Fruit fly (Drosophila melanogaster) whole organism, embryonic: ENCODE measurements around the gene CG7367.

Source experiments
- Aef1 ChIP-seq: fragments of 200-800 bp; sonication (Bioruptor generic); IDR thresholded peaks from 3 replicates; pipeline ENCODE4 v1.3.6; 2022; ENCODE audit warnings: missing biosample characterization, missing genetic modification characterization
- Blimp-1 ChIP-seq: fragments of 200-800 bp; sonication (Bioruptor generic); optimal IDR thresholded peaks from 3 replicates; lab custom pipeline; 2018; ENCODE audit warnings: missing biosample characterization, missing genetic modification characterization, mild to moderate bottlenecking, moderate library complexity, missing genetic modification reagents
- CG11456 ChIP-seq: fragments of 200-800 bp; sonication (Bioruptor generic); IDR thresholded peaks from 3 replicates; pipeline ENCODE4 v1.3.6; 2022; ENCODE audit warnings: missing biosample characterization, missing genetic modification characterization
- CG11504 ChIP-seq: fragments of 200-800 bp; sonication (Bioruptor generic); optimal IDR thresholded peaks from 3 replicates; lab custom pipeline; 2019; ENCODE audit warnings: missing biosample characterization, mild to moderate bottlenecking, missing genetic modification characterization, moderate library complexity
- CG11695 ChIP-seq: fragments of 200-800 bp; sonication (Bioruptor generic); IDR thresholded peaks from 3 replicates; pipeline ENCODE4 v1.3.6; 2022; ENCODE audit warnings: missing biosample characterization, missing genetic modification characterization
- CG13287 ChIP-seq: fragments of 200-800 bp; sonication (Bioruptor generic); IDR thresholded peaks from 2 replicates; pipeline ENCODE4 v1.3.6; 2022; ENCODE audit warnings: missing biosample characterization, missing genetic modification characterization; ENCODE audit not compliant: partially characterized antibody
- CG13424 ChIP-seq: fragments of 200-800 bp; sonication (Bioruptor generic); optimal IDR thresholded peaks from 2 replicates; lab custom pipeline; 2019; ENCODE audit warnings: missing biosample characterization, mild to moderate bottlenecking, missing genetic modification characterization, moderate library complexity
- CG14667 ChIP-seq: fragments of 200-800 bp; sonication (Bioruptor generic); IDR thresholded peaks from 2 replicates; pipeline ENCODE4 v1.3.6; 2022; ENCODE audit warnings: missing biosample characterization, missing genetic modification characterization
- CG14710 ChIP-seq: fragments of 200-800 bp; sonication (Bioruptor generic); optimal IDR thresholded peaks from 3 replicates; lab custom pipeline; 2019; ENCODE audit warnings: missing biosample characterization, mild to moderate bottlenecking, missing genetic modification characterization, moderate library complexity
- CG15479 ChIP-seq: fragments of 200-800 bp; sonication (Bioruptor generic); optimal IDR thresholded peaks from 3 replicates; lab custom pipeline; 2019; ENCODE audit warnings: missing biosample characterization, mild to moderate bottlenecking, missing genetic modification characterization, moderate library complexity
- CG17568 ChIP-seq: fragments of 200-800 bp; sonication (Bioruptor generic); optimal IDR thresholded peaks from 2 replicates; lab custom pipeline; 2018; ENCODE audit warnings: missing biosample characterization, mild to moderate bottlenecking, missing genetic modification characterization, moderate library complexity
- CG30431 ChIP-seq: fragments of 200-800 bp; sonication (Bioruptor generic); optimal IDR thresholded peaks from 2 replicates; lab custom pipeline; 2017; ENCODE audit warnings: missing biosample characterization, missing genetic modification characterization
- CG31441 ChIP-seq: fragments of 200-800 bp; sonication (Bioruptor generic); IDR thresholded peaks from 2 replicates; pipeline ENCODE4 v1.3.6; 2022; ENCODE audit warnings: missing biosample characterization, missing genetic modification characterization
- CG3281 ChIP-seq: fragments of 200-800 bp; sonication (Bioruptor generic); optimal IDR thresholded peaks from 3 replicates; lab custom pipeline; 2017; ENCODE audit warnings: missing biosample characterization, mild to moderate bottlenecking, missing genetic modification characterization
- CG33557 ChIP-seq: fragments of 200-800 bp; sonication (Bioruptor generic); optimal IDR thresholded peaks from 2 replicates; lab custom pipeline; 2019; ENCODE audit warnings: missing biosample characterization, mild to moderate bottlenecking, missing genetic modification characterization, moderate library complexity
- CG3407 ChIP-seq: fragments of 200-800 bp; sonication (Bioruptor generic); optimal IDR thresholded peaks from 2 replicates; lab custom pipeline; 2018; ENCODE audit warnings: missing biosample characterization, mild to moderate bottlenecking, missing genetic modification characterization
- CG34422 ChIP-seq: fragments of 200-800 bp; sonication (Bioruptor generic); IDR thresholded peaks from 3 replicates; pipeline ENCODE4 v1.3.6; 2022; ENCODE audit warnings: missing biosample characterization, missing genetic modification characterization
- CG5245 ChIP-seq: fragments of 200-800 bp; sonication (Bioruptor generic); optimal IDR thresholded peaks from 3 replicates; lab custom pipeline; 2016; ENCODE audit warnings: missing biosample characterization, missing genetic modification characterization
- CG5953 ChIP-seq: fragments of 200-800 bp; sonication (Bioruptor generic); IDR thresholded peaks from 2 replicates; pipeline ENCODE4 v1.3.6; 2022; ENCODE audit warnings: missing biosample characterization, missing genetic modification characterization
- CG6254 ChIP-seq: fragments of 200-800 bp; sonication (Bioruptor generic); optimal IDR thresholded peaks from 3 replicates; lab custom pipeline; 2017; ENCODE audit warnings: mild to moderate bottlenecking, missing biosample characterization, missing genetic modification reagents, missing genetic modification characterization
- CG7271 ChIP-seq: fragments of 200-800 bp; sonication (Bioruptor generic); optimal IDR thresholded peaks from 2 replicates; lab custom pipeline; 2018; ENCODE audit warnings: missing biosample characterization, mild to moderate bottlenecking, missing genetic modification characterization, moderate library complexity
- CG7556 ChIP-seq: fragments of 200-800 bp; sonication (Bioruptor generic); optimal IDR thresholded peaks from 2 replicates; lab custom pipeline; 2017; ENCODE audit warnings: missing biosample characterization, mild to moderate bottlenecking, missing genetic modification characterization
- CG7745 ChIP-seq: fragments of 200-800 bp; sonication (Bioruptor generic); optimal IDR thresholded peaks from 2 replicates; lab custom pipeline; 2018; ENCODE audit warnings: missing biosample characterization, mild to moderate bottlenecking, missing genetic modification characterization, moderate library complexity
- CG7963 ChIP-seq: fragments of 200-800 bp; sonication (Bioruptor generic); IDR thresholded peaks from 3 replicates; pipeline ENCODE4 v1.3.6; 2022; ENCODE audit warnings: missing biosample characterization, missing genetic modification characterization; ENCODE audit not compliant: partially characterized antibody
- CG8359 ChIP-seq: fragments of 200-800 bp; sonication (Bioruptor generic); optimal IDR thresholded peaks from 2 replicates; lab custom pipeline; 2017; ENCODE audit warnings: missing biosample characterization, mild to moderate bottlenecking, missing genetic modification characterization, borderline replicate concordance
- Drgx ChIP-seq: fragments of 200-800 bp; sonication (Bioruptor generic); IDR thresholded peaks from 2 replicates; pipeline ENCODE4 v1.3.6; 2022; ENCODE audit warnings: missing biosample characterization, missing genetic modification characterization
- E2f1 ChIP-seq: fragments of 200-800 bp; sonication (Bioruptor generic); IDR thresholded peaks from 2 replicates; pipeline ENCODE4 v1.3.6; 2022; ENCODE audit warnings: missing biosample characterization, missing genetic modification characterization
- H2.0 ChIP-seq: fragments of 200-800 bp; sonication (Bioruptor generic); IDR thresholded peaks from 2 replicates; pipeline ENCODE4 v1.3.6; 2022; ENCODE audit warnings: missing biosample characterization, missing genetic modification characterization
- HLHmδ ChIP-seq: fragments of 200-800 bp; sonication (Bioruptor generic); optimal IDR thresholded peaks from 2 replicates; lab custom pipeline; 2018; ENCODE audit warnings: missing biosample characterization, mild to moderate bottlenecking, missing genetic modification characterization, moderate library complexity
- Kr ChIP-seq: fragments of 200-800 bp; sonication (Bioruptor generic); optimal IDR thresholded peaks from 2 replicates; lab custom pipeline; 2017; ENCODE audit warnings: missing biosample characterization, mild to moderate bottlenecking, missing genetic modification characterization
- Myb ChIP-seq: fragments of 200-800 bp; sonication (Bioruptor generic); optimal IDR thresholded peaks from 2 replicates; lab custom pipeline; 2016; ENCODE audit warnings: missing biosample characterization, missing genetic modification characterization
- Optix ChIP-seq: fragments of 200-800 bp; sonication (Bioruptor generic); IDR thresholded peaks from 3 replicates; pipeline ENCODE4 v1.3.6; 2022; ENCODE audit warnings: missing biosample characterization, missing genetic modification characterization
- Side ChIP-seq: fragments of 200-800 bp; sonication (Bioruptor generic); optimal IDR thresholded peaks from 2 replicates; lab custom pipeline; 2016; ENCODE audit warnings: missing biosample characterization, missing genetic modification characterization
- Six4 ChIP-seq: fragments of 200-800 bp; sonication (Bioruptor generic); optimal IDR thresholded peaks from 2 replicates; lab custom pipeline; 2016; ENCODE audit warnings: missing biosample characterization, missing genetic modification characterization
- Sry-δ ChIP-seq: fragments of 200-800 bp; sonication (Bioruptor generic); optimal IDR thresholded peaks from 2 replicates; lab custom pipeline; 2016; ENCODE audit warnings: missing biosample characterization, missing genetic modification characterization
- Ssrp ChIP-seq: fragments of 200-800 bp; sonication (Bioruptor generic); optimal IDR thresholded peaks from 2 replicates; lab custom pipeline; 2018; ENCODE audit warnings: missing biosample characterization, mild to moderate bottlenecking, missing genetic modification characterization, moderate library complexity
- Stat92E ChIP-seq, 3 experiments: fragments of >200 bp in 2 of 3; fragments of 200-800 bp in 1 of 3; sonication (Bioruptor generic) in 1 of 3; optimal IDR thresholded peaks; 2 replicates each; lab custom pipeline; 2017 to 2019; ENCODE audit warnings: missing biosample characterization in 3 of 3, missing genetic modification characterization in 3 of 3, mild to moderate bottlenecking in 1 of 3, moderate library complexity in 1 of 3
- Taf1 ChIP-seq: fragments of 200-800 bp; sonication (Bioruptor generic); IDR thresholded peaks from 2 replicates; pipeline ENCODE4 v1.3.6; 2022; ENCODE audit warnings: missing biosample characterization, missing genetic modification characterization
- bcd ChIP-seq: fragments of 200-800 bp; sonication (Bioruptor generic); optimal IDR thresholded peaks from 2 replicates; lab custom pipeline; 2017; ENCODE audit warnings: missing biosample characterization, mild to moderate bottlenecking, missing genetic modification characterization
- chm ChIP-seq: fragments of 200-800 bp; sonication (Bioruptor generic); IDR thresholded peaks from 2 replicates; pipeline ENCODE4 v1.3.6; 2022; ENCODE audit warnings: missing biosample characterization, missing genetic modification characterization
- croc ChIP-seq: fragments of 200-800 bp; sonication (Bioruptor generic); conservative IDR thresholded peaks from 3 replicates; pipeline ENCODE4 v1.3.6; 2022; ENCODE audit warnings: missing biosample characterization, missing genetic modification characterization
- en ChIP-seq: fragments of 200-800 bp; sonication (Bioruptor generic); optimal IDR thresholded peaks from 2 replicates; lab custom pipeline; 2016; ENCODE audit warnings: missing biosample characterization, missing genetic modification characterization
- gcm2 ChIP-seq: fragments of 200-800 bp; sonication (Bioruptor generic); optimal IDR thresholded peaks from 2 replicates; lab custom pipeline; 2016; ENCODE audit warnings: missing biosample characterization, missing genetic modification characterization
- nau ChIP-seq: fragments of 200-800 bp; sonication (Bioruptor generic); optimal IDR thresholded peaks from 3 replicates; lab custom pipeline; 2017; ENCODE audit warnings: missing biosample characterization, mild to moderate bottlenecking, missing genetic modification characterization, missing genetic modification reagents
- p53 ChIP-seq: fragments of 200-800 bp; sonication (Bioruptor generic); optimal IDR thresholded peaks from 2 replicates; lab custom pipeline; 2016; ENCODE audit warnings: missing biosample characterization, missing genetic modification characterization
- pnt ChIP-seq: fragments of 200-800 bp; sonication (Bioruptor generic); optimal IDR thresholded peaks from 3 replicates; lab custom pipeline; 2016; ENCODE audit warnings: missing biosample characterization, missing genetic modification characterization
- ranshi ChIP-seq: fragments of 200-800 bp; sonication (Bioruptor generic); IDR thresholded peaks from 2 replicates; pipeline ENCODE4 v1.3.6; 2022; ENCODE audit warnings: missing biosample characterization, missing genetic modification characterization
- repo ChIP-seq: fragments of 200-800 bp; sonication (Bioruptor generic); optimal IDR thresholded peaks from 2 replicates; lab custom pipeline; 2016; ENCODE audit warnings: missing biosample characterization, missing genetic modification characterization
- ttk ChIP-seq: fragments of 200-800 bp; sonication (Bioruptor generic); IDR thresholded peaks from 2 replicates; pipeline ENCODE4 v2.1.2; 2022; ENCODE audit warnings: missing biosample characterization, missing genetic modification characterization
- usp ChIP-seq: fragments of >200 bp; optimal IDR thresholded peaks from 2 replicates; lab custom pipeline; 2017; ENCODE audit warnings: missing biosample characterization, missing genetic modification characterization

The CG7367 gene

DNA sequence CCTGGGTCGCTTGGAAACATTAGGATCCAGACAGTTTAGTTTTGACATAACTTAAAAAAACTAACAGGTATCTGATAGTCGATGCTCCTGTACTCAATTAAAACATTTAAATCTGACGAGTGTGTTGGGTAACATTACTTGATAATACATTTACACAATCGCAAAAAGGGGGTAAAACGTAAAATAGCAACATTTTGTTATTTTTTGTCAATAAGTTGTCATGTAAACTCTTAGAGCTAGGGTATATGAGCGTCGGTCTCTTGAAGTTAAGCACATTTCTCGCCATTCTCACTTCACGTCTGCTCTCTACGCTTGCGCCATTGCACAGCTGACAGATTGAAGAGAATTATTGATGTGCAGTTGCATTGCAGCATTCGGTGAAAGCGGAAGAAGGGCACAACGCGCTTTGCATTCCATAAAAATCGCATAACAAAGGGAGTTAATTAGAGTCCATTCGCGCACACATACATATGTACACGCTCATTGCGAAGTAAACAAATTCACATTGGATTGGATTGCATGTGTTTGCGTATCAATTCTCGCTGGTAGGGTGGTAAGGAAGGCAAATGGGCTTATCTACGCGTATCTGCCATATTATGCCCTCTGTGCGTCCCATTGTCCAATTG, 54.6 kb downstream of the CG7367 start (continued):
- no peak for TF ChIP-seq CG11456 (GFP tag; lab: Robert Waterston, UW)
- TF ChIP-seq CG7963 (GFP tag; lab: Robert Waterston, UW) = no peak
- peak; percentile 6 for TF ChIP-seq bcd
- no peak for TF ChIP-seq CG3281 (GFP tag; lab: Kevin White, UChicago)
- TF ChIP-seq CG17568 (GFP tag; lab: Kevin White, UChicago) = no peak
- TF ChIP-seq Myb (GFP tag; lab: Kevin White, UChicago) = no peak
- TF ChIP-seq CG15479 (GFP tag; lab: Kevin White, UChicago) = peak; percentile 28
- TF ChIP-seq nau = no peak
- TF ChIP-seq gcm2 (GFP tag; lab: Kevin White, UChicago) = no peak
- peak; percentile 4 for TF ChIP-seq Ssrp (tag; lab: Kevin White, UChicago)
- TF ChIP-seq Six4 (GFP tag; lab: Kevin White, UChicago) = peak; percentile 17
- peak; percentile 7 for TF ChIP-seq CG14710 (tag; lab: Kevin White, UChicago)
- TF ChIP-seq ranshi = 0 out of 2 replicates have a peak, but pooled peaks have one; percentile 12
- TF ChIP-seq Side (GFP tag; lab: Kevin White, UChicago) = no peak
- TF ChIP-seq Optix = no peak
- no peak for TF ChIP-seq CG5245 (GFP tag; lab: Kevin White, UChicago)
- no peak for TF ChIP-seq HLHmδ (GFP tag; lab: Kevin White, UChicago)
- no peak for TF ChIP-seq Kr (GFP tag; lab: Kevin White, UChicago)
- TF ChIP-seq Blimp-1 (GFP tag; lab: Kevin White, UChicago) = peak; percentile 17
- no peak for TF ChIP-seq Taf1 (GFP tag; lab: Robert Waterston, UW)
- no peak for TF ChIP-seq CG14667 (GFP tag; lab: Robert Waterston, UW)
- TF ChIP-seq chm = no peak
- TF ChIP-seq en (GFP tag; lab: Kevin White, UChicago) = peak; percentile 9
- no peak for TF ChIP-seq pnt (GFP tag; lab: Kevin White, UChicago)
- TF ChIP-seq CG7745 (tag; lab: Kevin White, UChicago) = no peak
- peak; percentile 5 for TF ChIP-seq CG13424
- no peak for TF ChIP-seq CG30431 (GFP tag; lab: Kevin White, UChicago)
- no peak for TF ChIP-seq CG34422 (GFP tag; lab: Robert Waterston, UW)
- peak; percentile 39 for TF ChIP-seq Drgx (GFP tag; lab: Robert Waterston, UW)
- TF ChIP-seq repo (GFP tag; lab: Kevin White, UChicago) = no peak
- TF ChIP-seq ttk (GFP tag; lab: Robert Waterston, UW) = no peak
- no peak for TF ChIP-seq croc (GFP tag; lab: Robert Waterston, UW)
- no peak for TF ChIP-seq CG5953 (GFP tag; lab: Robert Waterston, UW)
- no peak for TF ChIP-seq CG3407
- TF ChIP-seq CG11695 = 0 out of 3 replicates have a peak, but pooled peaks have one; percentile 36
- no peak for TF ChIP-seq CG7271 (tag; lab: Kevin White, UChicago)
- no peak for TF ChIP-seq usp
- TF ChIP-seq Aef1 = no peak
- TF ChIP-seq Stat92E (GFP tag; optimal IDR thresholded peaks at IDR 0.05; lab: Kevin White, UChicago) = no peak
- no peak for TF ChIP-seq CG6254
- TF ChIP-seq CG31441 = 0 out of 2 replicates have a peak, but pooled peaks have one; percentile 15
- no peak for TF ChIP-seq p53 (GFP tag; lab: Kevin White, UChicago)
- no peak for TF ChIP-seq H2.0 (GFP tag; lab: Robert Waterston, UW)
- TF ChIP-seq Sry-δ (GFP tag; lab: Kevin White, UChicago) = no peak
- TF ChIP-seq CG8359 (GFP tag; lab: Kevin White, UChicago) = no peak
- no peak for TF ChIP-seq E2f1
- peak; percentile 33; the same call in 1 of the 2 replicates for TF ChIP-seq CG13287 (GFP tag; lab: Robert Waterston, UW)
- TF ChIP-seq CG33557 (GFP tag; lab: Kevin White, UChicago) = no peak
- peak; percentile 39 for TF ChIP-seq CG7556 (GFP tag; lab: Kevin White, UChicago)
- TF ChIP-seq CG11504 (tag; lab: Kevin White, UChicago) = peak; percentile 42
